Fruit fly (Drosophila melanogaster): ENCODE results near the gene ssh.

Gene ssh

dm6 chr3R:24944920-24945853 is at the start of gene ssh, which contains the start of gene Nmnat:
ssh (minus strand) TSS chr3R:24944956.
Nmnat (plus strand) TSS chr3R:24945237.
- no peak for TF ChIP-seq EcR (GFP tag; optimal IDR thresholded peaks at IDR 0.05)

- TF ChIP-seq EcR (GFP tag; optimal IDR thresholded peaks at IDR 0.05) (no peak), usp (GFP tag; optimal IDR thresholded peaks at IDR 0.05) (no peak), Dll (optimal IDR thresholded peaks at IDR 0.05) (no peak), pan (optimal IDR thresholded peaks at IDR 0.05) (no peak), CG8478 (optimal IDR thresholded peaks at IDR 0.05) (no peak), psq (optimal IDR thresholded peaks at IDR 0.05) (no peak)
Measured at dm6 chr3R:24985029-24985685, 40.4 kb upstream of the ssh start.

- TF ChIP-seq pan (optimal IDR thresholded peaks at IDR 0.05) = no peak
- TF ChIP-seq usp (GFP tag; optimal IDR thresholded peaks at IDR 0.05) = no peak
- TF ChIP-seq CG8478 (optimal IDR thresholded peaks at IDR 0.05) = no peak
- no peak for TF ChIP-seq Dll (optimal IDR thresholded peaks at IDR 0.05)
- no peak for TF ChIP-seq EcR (GFP tag; optimal IDR thresholded peaks at IDR 0.05)
- no peak for TF ChIP-seq psq (optimal IDR thresholded peaks at IDR 0.05)
Measured at dm6 chr3R:24983537-24984501, 39.1 kb upstream of the ssh start, which contains the start of gene tnc. tnc (plus strand) TSS chr3R:24984384.

- TF ChIP-seq CG8478 (optimal IDR thresholded peaks at IDR 0.05) (no peak), pan (optimal IDR thresholded peaks at IDR 0.05) (no peak), usp (GFP tag; optimal IDR thresholded peaks at IDR 0.05) (no peak), psq (optimal IDR thresholded peaks at IDR 0.05) (no peak), EcR (GFP tag; optimal IDR thresholded peaks at IDR 0.05) (no peak), Dll (optimal IDR thresholded peaks at IDR 0.05) (no peak)
Measured at dm6 chr3R:24976144-24976543, 31.4 kb upstream of the ssh start.

- no peak for TF ChIP-seq pan (optimal IDR thresholded peaks at IDR 0.05)
- TF ChIP-seq psq (optimal IDR thresholded peaks at IDR 0.05) = no peak
- TF ChIP-seq CG8478 (optimal IDR thresholded peaks at IDR 0.05) = no peak
- no peak for TF ChIP-seq Dll (optimal IDR thresholded peaks at IDR 0.05)
- no peak for TF ChIP-seq EcR (GFP tag; optimal IDR thresholded peaks at IDR 0.05)
- TF ChIP-seq usp (GFP tag; optimal IDR thresholded peaks at IDR 0.05) = no peak
Measured at dm6 chr3R:24974762-24975432, 30.1 kb upstream of the ssh start.

- no peak for TF ChIP-seq Dll (optimal IDR thresholded peaks at IDR 0.05)
- no peak for TF ChIP-seq pan (optimal IDR thresholded peaks at IDR 0.05)
- no peak for TF ChIP-seq EcR (GFP tag; optimal IDR thresholded peaks at IDR 0.05)
- no peak for TF ChIP-seq CG8478 (optimal IDR thresholded peaks at IDR 0.05)
- no peak for TF ChIP-seq psq (optimal IDR thresholded peaks at IDR 0.05)
- TF ChIP-seq usp (GFP tag; optimal IDR thresholded peaks at IDR 0.05) = no peak
Measured at dm6 chr3R:24970323-24971067, 25.7 kb upstream of the ssh start.

- TF ChIP-seq psq (optimal IDR thresholded peaks at IDR 0.05) (no peak), Dll (optimal IDR thresholded peaks at IDR 0.05) (no peak), EcR (GFP tag; optimal IDR thresholded peaks at IDR 0.05) (no peak), pan (optimal IDR thresholded peaks at IDR 0.05) (no peak), usp (GFP tag; optimal IDR thresholded peaks at IDR 0.05) (no peak), CG8478 (optimal IDR thresholded peaks at IDR 0.05) (no peak)
Measured at dm6 chr3R:24968888-24969287, 24.1 kb upstream of the ssh start.

dm6 chr3R:24968015-24968414 is 23.3 kb upstream of the ssh start:
- TF ChIP-seq psq (optimal IDR thresholded peaks at IDR 0.05) (no peak), CG8478 (optimal IDR thresholded peaks at IDR 0.05) (no peak), EcR (GFP tag; optimal IDR thresholded peaks at IDR 0.05) (no peak)

- TF ChIP-seq Dll (optimal IDR thresholded peaks at IDR 0.05) = no peak
- TF ChIP-seq psq (optimal IDR thresholded peaks at IDR 0.05) = no peak
- TF ChIP-seq usp (GFP tag; optimal IDR thresholded peaks at IDR 0.05) = no peak
- no peak for TF ChIP-seq CG8478 (optimal IDR thresholded peaks at IDR 0.05)
- no peak for TF ChIP-seq EcR (GFP tag; optimal IDR thresholded peaks at IDR 0.05)
- no peak for TF ChIP-seq pan (optimal IDR thresholded peaks at IDR 0.05)
Measured at dm6 chr3R:24966578-24966977, 21.8 kb upstream of the ssh start.

dm6 chr3R:24965403-24965802 is 20.6 kb upstream of the ssh start:
- TF ChIP-seq psq (optimal IDR thresholded peaks at IDR 0.05) (no peak), EcR (GFP tag; optimal IDR thresholded peaks at IDR 0.05) (no peak), Dll (optimal IDR thresholded peaks at IDR 0.05) (no peak), pan (optimal IDR thresholded peaks at IDR 0.05) (no peak), CG8478 (optimal IDR thresholded peaks at IDR 0.05) (no peak), usp (GFP tag; optimal IDR thresholded peaks at IDR 0.05) (no peak)
